Worm (Caenorhabditis elegans) whole organism, L4 larva: ENCODE data around the gene C33F10.11.
"Not testable (repeated sequence)": the region's sequence is repeated elsewhere in the genome, so short reads cannot be mapped to it uniquely, and the experiment has no call there.

Experiments used
- F44E2.7 ChIP-seq: fragments of 200-800 bp; sonication (Bioruptor generic); IDR thresholded peaks from 2 replicates; pipeline ENCODE4 v2.1.2; 2022; ENCODE audit warnings: missing genetic modification characterization, missing compliant biosample characterization
- T20F7.1 ChIP-seq: fragments of 200-800 bp; sonication (Bioruptor generic); optimal IDR thresholded peaks from 2 replicates; lab custom pipeline; 2018; ENCODE audit warnings: mild to moderate bottlenecking, missing genetic modification characterization, missing compliant biosample characterization
- Y105C5A.15 ChIP-seq: fragments of 200-800 bp; sonication (Bioruptor generic); IDR thresholded peaks from 2 replicates; pipeline ENCODE4 v1.3.6; 2022; ENCODE audit warnings: missing genetic modification characterization, missing compliant biosample characterization
- Y75B8A.6 ChIP-seq: fragments of 200-800 bp; sonication (Bioruptor generic); IDR thresholded peaks from 2 replicates; pipeline ENCODE4 v1.3.6; 2022; ENCODE audit warnings: missing genetic modification reagents, missing genetic modification characterization, missing compliant biosample characterization
- ZK546.5 ChIP-seq, 2 experiments: sonication (generic microtip); optimal IDR thresholded peaks; 2 replicates each; lab custom pipeline; 2017; ENCODE audit warnings: missing biosample characterization in 2 of 2, missing genetic modification characterization in 2 of 2
- aly-2 ChIP-seq: sonication (generic microtip); optimal IDR thresholded peaks from 2 replicates; lab custom pipeline; 2018; ENCODE audit warnings: missing biosample characterization, missing genetic modification characterization
- ceh-44 ChIP-seq: fragments of 200-800 bp; sonication (Bioruptor generic); IDR thresholded peaks from 2 replicates; pipeline ENCODE4 v1.3.6; 2022; ENCODE audit warnings: missing genetic modification reagents, missing genetic modification characterization, missing compliant biosample characterization
- cey-2 ChIP-seq: sonication (generic microtip); optimal IDR thresholded peaks from 3 replicates; lab custom pipeline; 2017; ENCODE audit warnings: missing genetic modification characterization, mild to moderate bottlenecking, missing compliant biosample characterization, antibody characterized with exemption, borderline replicate concordance; ENCODE audit not compliant: insufficient read depth
- daf-12 ChIP-seq: fragments of 150-350 bp; optimal IDR thresholded peaks from 2 replicates; lab custom pipeline; 2014; ENCODE audit warnings: missing biosample characterization, missing genetic modification reagents, missing genetic modification characterization
- daf-16 ChIP-seq, 3 experiments: sonication (generic microtip); optimal IDR thresholded peaks; 2 replicates each; lab custom pipeline; 2016 to 2017; ENCODE audit warnings: missing genetic modification characterization in 3 of 3, missing genetic modification reagents in 3 of 3, mild to moderate bottlenecking in 2 of 3, missing compliant biosample characterization in 2 of 3, missing biosample characterization in 1 of 3, moderate library complexity in 1 of 3
- daf-19 ChIP-seq: fragments of 200-800 bp; sonication (Bioruptor generic); conservative IDR thresholded peaks from 2 replicates; pipeline ENCODE4 v1.3.6; 2022; ENCODE audit warnings: missing genetic modification characterization, missing compliant biosample characterization
- dmd-9 ChIP-seq: fragments of 200-800 bp; sonication (Bioruptor generic); IDR thresholded peaks from 2 replicates; pipeline ENCODE4 v1.3.6; 2022; ENCODE audit warnings: missing genetic modification reagents, missing genetic modification characterization, missing compliant biosample characterization
- dve-1 ChIP-seq: sonication (generic microtip); optimal IDR thresholded peaks from 2 replicates; lab custom pipeline; 2017; ENCODE audit warnings: antibody characterized with exemption, mild to moderate bottlenecking, missing genetic modification characterization, missing compliant biosample characterization; ENCODE audit not compliant: insufficient read depth
- egl-43 ChIP-seq: fragments of 200-800 bp; sonication (Bioruptor generic); IDR thresholded peaks from 2 replicates; pipeline ENCODE4 v1.3.6; 2022; ENCODE audit warnings: missing genetic modification reagents, missing genetic modification characterization, missing compliant biosample characterization
- gei-8 ChIP-seq: fragments of 200-800 bp; sonication (Bioruptor generic); optimal IDR thresholded peaks from 2 replicates; lab custom pipeline; 2018; ENCODE audit warnings: mild to moderate bottlenecking, missing genetic modification characterization, missing compliant biosample characterization
- hlh-30 ChIP-seq: sonication (generic microtip); optimal IDR thresholded peaks from 2 replicates; lab custom pipeline; 2017; ENCODE audit warnings: antibody characterized with exemption, mild to moderate bottlenecking, missing genetic modification characterization, missing compliant biosample characterization; ENCODE audit not compliant: insufficient read depth
- lin-29 ChIP-seq: fragments of 200-800 bp; sonication (Bioruptor generic); IDR thresholded peaks from 2 replicates; pipeline ENCODE4 v1.3.6; 2022; ENCODE audit warnings: missing genetic modification reagents, missing genetic modification characterization, missing compliant biosample characterization
- lin-38 ChIP-seq: fragments of 200-800 bp; sonication (Bioruptor generic); IDR thresholded peaks from 2 replicates; pipeline ENCODE4 v1.3.6; 2022; ENCODE audit warnings: missing genetic modification reagents, missing genetic modification characterization, missing compliant biosample characterization
- madf-5 ChIP-seq, 2 experiments: fragments of 200-800 bp; sonication (Bioruptor generic); IDR thresholded peaks; 2 replicates each; pipeline ENCODE4 v1.3.6; 2022; ENCODE audit warnings: missing compliant biosample characterization in 2 of 2, missing genetic modification characterization in 2 of 2
- mdt-29 ChIP-seq: fragments of 200-800 bp; sonication (Bioruptor generic); IDR thresholded peaks from 2 replicates; pipeline ENCODE4 v1.3.6; 2022; ENCODE audit warnings: missing genetic modification reagents, missing genetic modification characterization, missing compliant biosample characterization
- mep-1 ChIP-seq: fragments of 150-350 bp; sonication (generic microtip); optimal IDR thresholded peaks from 3 replicates; lab custom pipeline; 2014; ENCODE audit warnings: missing biosample characterization, missing genetic modification characterization
- mxl-3 ChIP-seq: fragments of 200-800 bp; sonication (Bioruptor generic); optimal IDR thresholded peaks from 2 replicates; lab custom pipeline; 2018; ENCODE audit warnings: mild to moderate bottlenecking, missing genetic modification characterization, missing compliant biosample characterization
- nhr-111 ChIP-seq: fragments of 200-800 bp; sonication (Bioruptor generic); optimal IDR thresholded peaks from 2 replicates; lab custom pipeline; 2018; ENCODE audit warnings: mild to moderate bottlenecking, missing genetic modification characterization, missing compliant biosample characterization
- nhr-237 ChIP-seq: sonication (generic microtip); optimal IDR thresholded peaks from 2 replicates; lab custom pipeline; 2017; ENCODE audit warnings: missing biosample characterization, missing genetic modification characterization
- nhr-77 ChIP-seq: fragments of 150-350 bp; optimal IDR thresholded peaks from 2 replicates; lab custom pipeline; 2014; ENCODE audit warnings: missing biosample characterization, missing genetic modification characterization
- pha-4 ChIP-seq, 2 experiments: fragments of 150-350 bp in 1 of 2; fragments of 200-800 bp in 1 of 2; sonication (Bioruptor generic) in 1 of 2; IDR thresholded peaks in 1 of 2; optimal IDR thresholded peaks in 1 of 2; 2 replicates each; pipeline versions ENCODE4 v1.3.6 to Lab custom; 2014 to 2022; ENCODE audit warnings: missing genetic modification characterization in 2 of 2, missing genetic modification reagents in 2 of 2, missing biosample characterization in 1 of 2, missing compliant biosample characterization in 1 of 2
- php-3 ChIP-seq: fragments of 200-800 bp; sonication (Bioruptor generic); IDR thresholded peaks from 2 replicates; pipeline ENCODE4 v1.3.6; 2022; ENCODE audit warnings: missing genetic modification reagents, missing genetic modification characterization, missing compliant biosample characterization
- rbr-2 ChIP-seq: sonication (generic microtip); optimal IDR thresholded peaks from 2 replicates; lab custom pipeline; 2016; ENCODE audit warnings: missing genotype, missing genetic modification characterization, missing compliant biosample characterization
- snpc-4 ChIP-seq: fragments of 150-350 bp; optimal IDR thresholded peaks from 2 replicates; lab custom pipeline; 2014; ENCODE audit warnings: missing biosample characterization, missing genetic modification characterization
- spr-3 ChIP-seq: fragments of 200-800 bp; sonication (Bioruptor generic); optimal IDR thresholded peaks from 2 replicates; lab custom pipeline; 2018; ENCODE audit warnings: mild to moderate bottlenecking, missing genetic modification characterization, missing compliant biosample characterization
- tra-1 ChIP-seq: fragments of 200-800 bp; sonication (Bioruptor generic); IDR thresholded peaks from 2 replicates; pipeline ENCODE4 v1.3.6; 2022; ENCODE audit warnings: missing genetic modification reagents, missing genetic modification characterization, missing compliant biosample characterization
- unc-130 ChIP-seq: sonication (generic microtip); optimal IDR thresholded peaks from 2 replicates; lab custom pipeline; 2016; ENCODE audit warnings: missing genetic modification reagents, missing genetic modification characterization, missing compliant biosample characterization
- vab-7 ChIP-seq: fragments of 200-800 bp; sonication (Bioruptor generic); IDR thresholded peaks from 2 replicates; pipeline ENCODE4 v1.3.6; 2022; ENCODE audit warnings: missing genetic modification reagents, missing genetic modification characterization, missing compliant biosample characterization
- zip-11 ChIP-seq: fragments of 200-800 bp; sonication (Bioruptor generic); IDR thresholded peaks from 2 replicates; pipeline ENCODE4 v1.3.6; 2022; ENCODE audit warnings: missing genetic modification characterization, missing compliant biosample characterization

The C33F10.11 gene

DNA sequence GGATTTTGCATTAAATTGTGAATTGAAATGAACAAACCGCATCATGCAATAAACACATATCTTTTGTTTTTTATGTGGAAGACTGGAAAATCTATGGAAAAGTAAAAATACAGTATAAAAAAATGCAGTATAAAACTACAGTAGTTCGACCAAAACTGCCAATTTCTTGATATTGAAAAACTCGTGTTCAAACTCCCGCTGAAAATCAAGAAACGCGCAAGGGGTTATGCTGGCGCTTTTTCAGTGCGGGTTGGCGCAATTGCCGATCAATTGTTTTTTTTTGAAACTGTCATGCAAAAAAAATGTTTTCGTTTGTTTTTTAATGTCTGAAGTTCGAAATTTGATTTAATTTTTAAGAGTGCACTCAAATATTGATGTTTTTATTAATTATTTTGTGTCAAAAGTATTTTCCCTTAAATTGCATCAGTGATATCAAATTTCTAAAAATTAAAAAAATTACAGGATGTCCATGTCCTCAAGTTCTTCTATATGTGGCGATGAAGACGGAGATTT is 17.0 kb upstream of the C33F10.11 start, which contains the start of gene dnj-9 (continued):
- TF ChIP-seq tra-1 (GFP tag; lab: Robert Waterston, UW) (peak; percentile 86; the same call in 1 of the 2 replicates), mdt-29 (GFP tag; lab: Robert Waterston, UW) (peak; percentile 79; the same call in 1 of the 2 replicates), hlh-30 (tag; lab: Kevin White, UChicago) (peak; percentile 88), nhr-77 (tag; lab: Kevin White, UChicago) (peak; percentile 93), zip-11 (GFP tag; lab: Robert Waterston, UW) (no peak), nhr-237 (tag; lab: Kevin White, UChicago) (no peak), T20F7.1 (GFP tag; lab: Kevin White, UChicago) (peak; percentile 88), cey-2 (no peak), daf-19 (GFP tag; lab: Robert Waterston, UW) (peak; percentile 45; the same call in 1 of the 2 replicates), Y75B8A.6 (no peak), rbr-2 (tag; lab: Kevin White, UChicago) (peak; percentile 94), dmd-9 (GFP tag; lab: Robert Waterston, UW) (peak; percentile 90), madf-5 (GFP tag; IDR thresholded peaks at IDR 0.05; lab: Robert Waterston, UW) (no peak), daf-16 (GFP tag; optimal IDR thresholded peaks at IDR 0.05; lab: Kevin White, UChicago) (peak; percentile 38 to 85), daf-16 (tag; optimal IDR thresholded peaks at IDR 0.05; lab: Kevin White, UChicago) (peak; percentile 79), nhr-111 (GFP tag; lab: Kevin White, UChicago) (no peak), dve-1 (tag; lab: Kevin White, UChicago) (peak; percentile 98), aly-2 (no peak)

DNA sequence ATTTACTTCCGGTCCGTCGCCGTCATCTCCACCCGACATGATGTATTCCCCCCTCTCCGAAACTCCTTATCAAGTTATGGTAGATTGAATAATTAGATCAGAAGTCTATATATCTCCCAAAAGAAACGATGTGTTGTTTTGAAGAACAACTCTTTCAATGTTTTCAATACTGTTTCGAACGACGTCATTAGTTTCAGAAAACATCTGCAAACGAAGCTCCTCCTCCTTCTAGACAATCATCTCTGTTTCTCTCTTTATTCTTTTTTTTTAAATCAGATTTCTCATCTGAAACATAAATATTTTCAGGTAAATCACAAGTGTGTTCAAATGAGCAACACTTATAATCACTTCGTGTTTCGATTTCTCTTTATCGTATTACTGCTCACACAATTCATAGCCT is 15.2 kb upstream of the C33F10.11 start, which contains the start of gene T23B7.3:
Gene T23B7.3, plus strand, starts transcription at position 301 of the 400 bp plus-strand sequence.
- no peak for TF ChIP-seq madf-5 (GFP tag; IDR thresholded peaks at IDR 0.05; lab: Robert Waterston, UW)
- no peak for TF ChIP-seq lin-38 (GFP tag; lab: Robert Waterston, UW)
- no peak for TF ChIP-seq spr-3
- no peak for TF ChIP-seq snpc-4 (tag; lab: Kevin White, UChicago)
- no peak for TF ChIP-seq ZK546.5 (tag; optimal IDR thresholded peaks at IDR 0.05; lab: Kevin White, UChicago)
- no peak for TF ChIP-seq pha-4 (GFP tag; IDR thresholded peaks at IDR 0.05; lab: Robert Waterston, UW)
- no peak for TF ChIP-seq pha-4 (tag; optimal IDR thresholded peaks at IDR 0.05; lab: Kevin White, UChicago)
- TF ChIP-seq mxl-3 (GFP tag; lab: Kevin White, UChicago) = no peak
- no peak for TF ChIP-seq egl-43 (GFP tag; lab: Robert Waterston, UW)
- TF ChIP-seq ceh-44 (GFP tag; lab: Robert Waterston, UW) = no peak
- TF ChIP-seq Y105C5A.15 = no peak
- TF ChIP-seq F44E2.7 (GFP tag; lab: Robert Waterston, UW) = no peak
- TF ChIP-seq cey-2 = no peak
- no peak for TF ChIP-seq daf-12 (tag; lab: Kevin White, UChicago)
- no peak for TF ChIP-seq lin-29 (GFP tag; lab: Robert Waterston, UW)
- no peak for TF ChIP-seq unc-130 (GFP tag; lab: Kevin White, UChicago)
- TF ChIP-seq mep-1 = no peak
- TF ChIP-seq gei-8 (GFP tag; lab: Kevin White, UChicago) = no peak

DNA sequence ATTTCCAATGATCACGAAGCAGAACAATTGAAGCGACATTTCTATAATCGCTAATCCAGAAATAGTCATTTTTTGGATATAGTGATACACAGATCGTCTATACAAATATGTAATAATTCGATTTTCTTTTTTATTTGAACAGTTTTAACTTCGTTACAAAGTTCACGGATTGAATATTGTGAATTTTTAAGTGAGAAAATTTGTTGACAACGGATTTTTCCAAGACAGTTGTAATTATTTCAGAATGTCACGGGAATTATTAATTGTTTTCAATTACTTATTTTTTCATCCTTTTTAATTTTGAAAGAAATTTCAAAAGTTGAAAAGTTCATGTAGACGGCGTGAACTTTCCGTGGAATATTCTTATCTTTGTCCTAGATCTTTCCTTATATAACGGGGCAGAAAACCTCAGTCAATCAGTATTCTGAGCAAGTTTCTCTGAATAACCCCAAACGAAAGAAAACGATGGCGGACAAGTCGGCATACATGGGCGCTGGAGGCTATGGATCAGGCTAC is 7.5 kb upstream of the C33F10.11 start, which contains the start of the genes T23B7.2 and nspd-4:
Gene T23B7.2, minus strand, starts transcription at position 101 of the 516 bp plus-strand sequence.
Gene nspd-4, plus strand, starts transcription at position 466 of the 516 bp plus-strand sequence.
- TF ChIP-seq F44E2.7, vab-7, php-3 (GFP tag; lab: Robert Waterston, UW): not testable (repeated sequence)
